Fruit fly (Drosophila melanogaster) whole organism, embryonic: Measurements from ENCODE around the gene Slu7.

Source experiments
- B-H1 ChIP-seq: fragments of 200-800 bp; sonication (Bioruptor generic); IDR thresholded peaks from 3 replicates; pipeline ENCODE4 v1.3.6; 2022; ENCODE audit warnings: missing biosample characterization, missing genetic modification characterization
- BEAF-32 ChIP-seq: fragments of 200-800 bp; sonication (Bioruptor generic); optimal IDR thresholded peaks from 3 replicates; lab custom pipeline; 2017; ENCODE audit warnings: missing biosample characterization, missing genetic modification characterization, mild to moderate bottlenecking, moderate library complexity, missing genetic modification reagents
- CG12659 ChIP-seq: fragments of 200-800 bp; sonication (Bioruptor generic); optimal IDR thresholded peaks from 3 replicates; lab custom pipeline; 2017; ENCODE audit warnings: mild to moderate bottlenecking, missing biosample characterization, missing genetic modification reagents, missing genetic modification characterization
- CG13123 ChIP-seq: fragments of 200-800 bp; sonication (Bioruptor generic); optimal IDR thresholded peaks from 2 replicates; lab custom pipeline; 2016; ENCODE audit warnings: missing biosample characterization, missing genetic modification characterization
- CG14014 ChIP-seq: fragments of 200-800 bp; sonication (Bioruptor generic); IDR thresholded peaks from 2 replicates; pipeline ENCODE4 v1.3.6; 2022; ENCODE audit warnings: missing biosample characterization, missing genetic modification characterization
- CG17912 ChIP-seq: fragments of 200-800 bp; sonication (Bioruptor generic); optimal IDR thresholded peaks from 2 replicates; lab custom pipeline; 2018; ENCODE audit warnings: missing biosample characterization, mild to moderate bottlenecking, missing genetic modification characterization
- CG18011 ChIP-seq: fragments of 200-800 bp; sonication (Bioruptor generic); optimal IDR thresholded peaks from 2 replicates; lab custom pipeline; 2017; ENCODE audit warnings: missing biosample characterization, missing genetic modification characterization, mild to moderate bottlenecking, moderate library complexity, missing genotype
- CG34376 ChIP-seq: fragments of 200-800 bp; sonication (Bioruptor generic); optimal IDR thresholded peaks from 2 replicates; lab custom pipeline; 2018; ENCODE audit warnings: missing biosample characterization, mild to moderate bottlenecking, missing genetic modification characterization
- CG34422 ChIP-seq: fragments of 200-800 bp; sonication (Bioruptor generic); IDR thresholded peaks from 3 replicates; pipeline ENCODE4 v1.3.6; 2022; ENCODE audit warnings: missing biosample characterization, missing genetic modification characterization
- CG4617 ChIP-seq: fragments of 200-800 bp; sonication (Bioruptor generic); optimal IDR thresholded peaks from 3 replicates; lab custom pipeline; 2016; ENCODE audit warnings: missing biosample characterization, missing genetic modification characterization, borderline replicate concordance
- CG5245 ChIP-seq: fragments of 200-800 bp; sonication (Bioruptor generic); optimal IDR thresholded peaks from 3 replicates; lab custom pipeline; 2016; ENCODE audit warnings: missing biosample characterization, missing genetic modification characterization
- CG6765 ChIP-seq: fragments of 200-800 bp; sonication (Bioruptor generic); optimal IDR thresholded peaks from 3 replicates; lab custom pipeline; 2017; ENCODE audit warnings: missing biosample characterization, mild to moderate bottlenecking, missing genetic modification characterization
- CG7556 ChIP-seq: fragments of 200-800 bp; sonication (Bioruptor generic); optimal IDR thresholded peaks from 2 replicates; lab custom pipeline; 2017; ENCODE audit warnings: missing biosample characterization, mild to moderate bottlenecking, missing genetic modification characterization
- CG8281 ChIP-seq: fragments of 200-800 bp; sonication (Bioruptor generic); optimal IDR thresholded peaks from 2 replicates; lab custom pipeline; 2018; ENCODE audit warnings: missing biosample characterization, mild to moderate bottlenecking, missing genetic modification characterization, moderate library complexity
- CG9817 ChIP-seq: fragments of 200-800 bp; sonication (Bioruptor generic); optimal IDR thresholded peaks from 2 replicates; lab custom pipeline; 2018; ENCODE audit warnings: missing biosample characterization, mild to moderate bottlenecking, missing genetic modification characterization, moderate library complexity
- Dp ChIP-seq: fragments of 200-800 bp; sonication (Bioruptor generic); optimal IDR thresholded peaks from 2 replicates; lab custom pipeline; 2018; ENCODE audit warnings: missing biosample characterization, mild to moderate bottlenecking, missing genetic modification characterization, moderate library complexity
- E2f2 ChIP-seq: fragments of 200-800 bp; sonication (Bioruptor generic); IDR thresholded peaks from 2 replicates; pipeline ENCODE4 v1.3.6; 2022; ENCODE audit warnings: missing biosample characterization, missing genetic modification characterization
- GATAe ChIP-seq: fragments of 200-800 bp; sonication (Bioruptor generic); conservative IDR thresholded peaks from 2 replicates; pipeline ENCODE4 v1.3.6; 2022; ENCODE audit warnings: missing biosample characterization, missing genetic modification characterization
- H15 ChIP-seq: fragments of 200-800 bp; sonication (Bioruptor generic); IDR thresholded peaks from 3 replicates; pipeline ENCODE4 v1.3.6; 2022; ENCODE audit warnings: missing biosample characterization, missing genetic modification characterization
- Hey ChIP-seq: fragments of 200-800 bp; sonication (Bioruptor generic); optimal IDR thresholded peaks from 3 replicates; lab custom pipeline; 2018; ENCODE audit warnings: missing biosample characterization, mild to moderate bottlenecking, missing genetic modification characterization
- HmgZ ChIP-seq: fragments of 200-800 bp; sonication (Bioruptor generic); optimal IDR thresholded peaks from 2 replicates; lab custom pipeline; 2018; ENCODE audit warnings: missing biosample characterization, mild to moderate bottlenecking, missing genetic modification characterization
- Poxn ChIP-seq: fragments of 200-800 bp; sonication (Bioruptor generic); IDR thresholded peaks from 2 replicates; pipeline ENCODE4 v1.3.6; 2022; ENCODE audit warnings: missing biosample characterization, missing genetic modification characterization
- Sin3A ChIP-seq: fragments of >200 bp; optimal IDR thresholded peaks from 2 replicates; lab custom pipeline; 2018
- Sry-δ ChIP-seq: fragments of 200-800 bp; sonication (Bioruptor generic); optimal IDR thresholded peaks from 2 replicates; lab custom pipeline; 2016; ENCODE audit warnings: missing biosample characterization, missing genetic modification characterization
- YL-1 ChIP-seq: fragments of 200-800 bp; sonication (Bioruptor generic); optimal IDR thresholded peaks from 3 replicates; lab custom pipeline; 2017; ENCODE audit warnings: missing biosample characterization, mild to moderate bottlenecking, missing genetic modification characterization
- ab ChIP-seq: fragments of 200-800 bp; sonication (Bioruptor generic); optimal IDR thresholded peaks from 2 replicates; lab custom pipeline; 2016; ENCODE audit warnings: missing biosample characterization, missing genetic modification characterization
- ap ChIP-seq: fragments of 200-800 bp; sonication (Bioruptor generic); IDR thresholded peaks from 2 replicates; pipeline ENCODE4 v1.3.6; 2022; ENCODE audit warnings: missing biosample characterization, missing genetic modification characterization
- ato ChIP-seq: fragments of 200-800 bp; sonication (Bioruptor generic); IDR thresholded peaks from 2 replicates; pipeline ENCODE4 v1.3.6; 2022; ENCODE audit warnings: missing biosample characterization, missing genetic modification characterization; ENCODE audit not compliant: partially characterized antibody
- az2 ChIP-seq: fragments of 200-800 bp; sonication (Bioruptor generic); optimal IDR thresholded peaks from 3 replicates; lab custom pipeline; 2016; ENCODE audit warnings: missing biosample characterization, missing genetic modification characterization
- crol ChIP-seq: fragments of 200-800 bp; sonication (Bioruptor generic); IDR thresholded peaks from 2 replicates; pipeline ENCODE4 v1.3.6; 2022; ENCODE audit warnings: missing biosample characterization, missing genetic modification characterization
- dati ChIP-seq: fragments of 200-800 bp; sonication (Bioruptor generic); IDR thresholded peaks from 2 replicates; pipeline ENCODE4 v1.3.6; 2022; ENCODE audit warnings: missing biosample characterization, missing genetic modification characterization
- dysf ChIP-seq: fragments of 200-800 bp; sonication (Bioruptor generic); IDR thresholded peaks from 3 replicates; pipeline ENCODE4 v1.3.6; 2022; ENCODE audit warnings: missing biosample characterization, missing genetic modification characterization
- emc ChIP-seq: fragments of 200-800 bp; sonication (Bioruptor generic); optimal IDR thresholded peaks from 2 replicates; lab custom pipeline; 2016; ENCODE audit warnings: missing biosample characterization, missing genetic modification characterization
- grn ChIP-seq: fragments of 200-800 bp; sonication (Bioruptor generic); optimal IDR thresholded peaks from 3 replicates; lab custom pipeline; 2017; ENCODE audit warnings: missing biosample characterization, missing genetic modification characterization
- gro ChIP-seq: fragments of 200-800 bp; sonication (Bioruptor generic); optimal IDR thresholded peaks from 2 replicates; lab custom pipeline; 2016; ENCODE audit warnings: missing biosample characterization, missing genetic modification characterization
- ham ChIP-seq: fragments of 200-800 bp; sonication (Bioruptor generic); IDR thresholded peaks from 2 replicates; pipeline ENCODE4 v1.3.6; 2022; ENCODE audit warnings: missing biosample characterization, missing genetic modification characterization
- hbn ChIP-seq: fragments of 200-800 bp; sonication (Bioruptor generic); IDR thresholded peaks from 2 replicates; pipeline ENCODE4 v1.3.6; 2022; ENCODE audit warnings: missing biosample characterization, missing genetic modification characterization; ENCODE audit not compliant: partially characterized antibody
- hkb ChIP-seq, 2 experiments: fragments of 200-800 bp in 1 of 2; fragments of >200 bp in 1 of 2; sonication (Bioruptor generic) in 1 of 2; IDR thresholded peaks in 1 of 2; optimal IDR thresholded peaks in 1 of 2; 2 replicates each; pipeline versions ENCODE4 v1.3.6 to Lab custom; 2017 to 2022; ENCODE audit warnings: missing biosample characterization in 1 of 2, missing genetic modification characterization in 1 of 2
- inv ChIP-seq: fragments of 200-800 bp; sonication (Bioruptor generic); IDR thresholded peaks from 2 replicates; pipeline ENCODE4 v1.3.6; 2022; ENCODE audit warnings: missing biosample characterization, missing genetic modification characterization; ENCODE audit not compliant: partially characterized antibody
- kah ChIP-seq: fragments of 200-800 bp; sonication (Bioruptor generic); optimal IDR thresholded peaks from 2 replicates; lab custom pipeline; 2018; ENCODE audit warnings: missing biosample characterization, mild to moderate bottlenecking, missing genetic modification characterization
- klu ChIP-seq: fragments of 200-800 bp; sonication (Bioruptor generic); IDR thresholded peaks from 2 replicates; pipeline ENCODE4 v1.3.6; 2022; ENCODE audit warnings: missing biosample characterization, missing genetic modification characterization
- lmd ChIP-seq: fragments of 200-800 bp; sonication (Bioruptor generic); IDR thresholded peaks from 2 replicates; pipeline ENCODE4 v1.3.6; 2022; ENCODE audit warnings: missing biosample characterization, missing genetic modification characterization
- peb ChIP-seq: fragments of 200-800 bp; sonication (Bioruptor generic); IDR thresholded peaks from 2 replicates; pipeline ENCODE4 v1.3.6; 2022; ENCODE audit warnings: missing biosample characterization, missing genetic modification characterization
- phol ChIP-seq: fragments of 200-800 bp; sonication (Bioruptor generic); optimal IDR thresholded peaks from 3 replicates; lab custom pipeline; 2018; ENCODE audit warnings: missing biosample characterization, mild to moderate bottlenecking, missing genetic modification characterization, moderate library complexity
- pum ChIP-seq: fragments of 200-800 bp; sonication (Bioruptor generic); optimal IDR thresholded peaks from 2 replicates; lab custom pipeline; 2016; ENCODE audit warnings: missing biosample characterization, missing genetic modification characterization
- sd ChIP-seq: fragments of 200-800 bp; sonication (Bioruptor generic); optimal IDR thresholded peaks from 3 replicates; lab custom pipeline; 2018; ENCODE audit warnings: missing biosample characterization, mild to moderate bottlenecking, missing genetic modification characterization, moderate library complexity
- sr ChIP-seq: fragments of 200-800 bp; sonication (Bioruptor generic); IDR thresholded peaks from 3 replicates; pipeline ENCODE4 v1.3.6; 2022; ENCODE audit warnings: missing biosample characterization, missing genetic modification characterization
- stwl ChIP-seq: fragments of 200-800 bp; sonication (Bioruptor generic); optimal IDR thresholded peaks from 3 replicates; lab custom pipeline; 2018; ENCODE audit warnings: missing biosample characterization, mild to moderate bottlenecking, missing genetic modification characterization, moderate library complexity
- sug ChIP-seq: fragments of 200-800 bp; optimal IDR thresholded peaks from 2 replicates; lab custom pipeline; 2019; ENCODE audit warnings: missing biosample characterization, mild to moderate bottlenecking, missing genetic modification characterization, moderate library complexity
- unc-4 ChIP-seq: fragments of 200-800 bp; sonication (Bioruptor generic); IDR thresholded peaks from 2 replicates; pipeline ENCODE4 v1.3.6; 2022; ENCODE audit warnings: missing biosample characterization, missing genetic modification characterization; ENCODE audit not compliant: partially characterized antibody
- vvl ChIP-seq: fragments of 200-800 bp; sonication (Bioruptor generic); IDR thresholded peaks from 2 replicates; pipeline ENCODE4 v1.3.6; 2022; ENCODE audit warnings: missing biosample characterization, missing genetic modification characterization

Gene Slu7

dm6 chr3R:29062717-29063206, 23.9 kb upstream of the Slu7 start, which contains the start of the genes Cul5 and Bicra (continued):
- TF ChIP-seq CG9817 (tag; lab: Kevin White, UChicago) (no peak), Hey (no peak), HmgZ (no peak), ab (no peak), ham (no peak), CG14014 (GFP tag; lab: Robert Waterston, UW) (no peak), dysf (no peak), phol (tag; lab: Kevin White, UChicago) (no peak), ato (GFP tag; lab: Robert Waterston, UW) (peak; percentile 96), pum (no peak), az2 (no peak), Dp (GFP tag; lab: Kevin White, UChicago) (peak; percentile 63), stwl (peak; percentile 72)

dm6 chr3R:29059385-29059784, 20.5 kb upstream of the Slu7 start:
- TF ChIP-seq GATAe (peak; percentile 70), crol (GFP tag; lab: Robert Waterston, UW) (0 out of 2 replicates have a peak, but pooled peaks have one; percentile 14), inv (GFP tag; lab: Robert Waterston, UW) (no peak), dati (GFP tag; lab: Robert Waterston, UW) (no peak), CG34376 (peak; percentile 5), E2f2 (GFP tag; lab: Robert Waterston, UW) (no peak), Dp (GFP tag; lab: Kevin White, UChicago) (no peak), kah (no peak), CG7556 (no peak), sug (tag; lab: Kevin White, UChicago) (peak; percentile 5), sd (tag; lab: Kevin White, UChicago) (peak; percentile 66), CG34422 (no peak), vvl (GFP tag; lab: Robert Waterston, UW) (no peak), CG4617 (GFP tag; lab: Kevin White, UChicago) (no peak), grn (GFP tag; lab: Kevin White, UChicago) (peak; percentile 21)

- TF ChIP-seq ap (GFP tag; lab: Robert Waterston, UW) (no peak), sr (no peak), emc (GFP tag; lab: Kevin White, UChicago) (no peak), hbn (GFP tag; lab: Robert Waterston, UW) (peak; percentile 96), peb (GFP tag; lab: Robert Waterston, UW) (no peak), gro (GFP tag; lab: Kevin White, UChicago) (no peak), YL-1 (GFP tag; lab: Kevin White, UChicago) (peak; percentile 40), CG13123 (GFP tag; lab: Kevin White, UChicago) (no peak), unc-4 (peak; percentile 96), CG6765 (GFP tag; lab: Kevin White, UChicago) (no peak), lmd (GFP tag; lab: Robert Waterston, UW) (no peak), CG18011 (GFP tag; lab: Kevin White, UChicago) (no peak), CG17912 (GFP tag; lab: Kevin White, UChicago) (no peak), CG5245 (GFP tag; lab: Kevin White, UChicago) (no peak), Sry-δ (peak; percentile 75), hkb (optimal IDR thresholded peaks at IDR 0.05; lab: Kevin White, UChicago) (no peak), hkb (GFP tag; IDR thresholded peaks at IDR 0.05; lab: Robert Waterston, UW) (no peak), B-H1 (GFP tag; lab: Robert Waterston, UW) (no peak), Poxn (no peak), BEAF-32 (GFP tag; lab: Kevin White, UChicago) (peak; percentile 86), Dp (GFP tag; lab: Kevin White, UChicago) (peak; percentile 35), Sin3A (peak; percentile 29), H15 (no peak), CG8281 (tag; lab: Kevin White, UChicago) (no peak), CG12659 (GFP tag; lab: Kevin White, UChicago) (peak; percentile 30), klu (GFP tag; lab: Robert Waterston, UW) (no peak)
Measured at dm6 chr3R:29055710-29056109, 16.8 kb upstream of the Slu7 start, which contains the start of gene Sirt7. Gene Sirt7 (plus strand): TSS chr3R:29055927.
